Fruit fly (Drosophila melanogaster): ENCODE measurements around the gene CG44098.
A peak's percentile ranks its signal among the peaks of the same experiment; 100 is the strongest.

CG44098 gene

dm6 chr3R:4821098-4821605, 48.2 kb upstream of the CG44098 start, which contains the start of gene CG14657 (continued):
- TF ChIP-seq CG6683 (GFP tag; optimal IDR thresholded peaks at IDR 0.05) (peak; percentile 44), CG12769 (tag; optimal IDR thresholded peaks at IDR 0.05) (peak; percentile 4), CG13894 (tag; optimal IDR thresholded peaks at IDR 0.05) (no peak), CG3847 (GFP tag; IDR thresholded peaks at IDR 0.05) (peak; percentile 56), CG8924 (tag; optimal IDR thresholded peaks at IDR 0.05) (peak; percentile 51), Aef1 (GFP tag; IDR thresholded peaks at IDR 0.05) (no peak), tna (GFP tag; IDR thresholded peaks at IDR 0.05; ENCODE audit: partially characterized antibody) (peak; percentile 89), CG7271 (tag; optimal IDR thresholded peaks at IDR 0.05) (no peak), corto (GFP tag; optimal IDR thresholded peaks at IDR 0.05) (no peak), CG8765 (GFP tag; IDR thresholded peaks at IDR 0.05) (no peak), CG11085 (GFP tag; IDR thresholded peaks at IDR 0.05) (no peak), BtbVII (GFP tag; optimal IDR thresholded peaks at IDR 0.05) (no peak), shn (GFP tag; optimal IDR thresholded peaks at IDR 0.05) (no peak), pan (optimal IDR thresholded peaks at IDR 0.05) (no peak), pan (GFP tag; optimal IDR thresholded peaks at IDR 0.05 in 1 of 2, IDR thresholded peaks at IDR 0.05 in 1 of 2) (no peak), CG34376 (GFP tag; optimal IDR thresholded peaks at IDR 0.05) (peak; percentile 53), prd (optimal IDR thresholded peaks at IDR 0.05) (no peak), prd (GFP tag; IDR thresholded peaks at IDR 0.05) (no peak), disco-r (GFP tag; optimal IDR thresholded peaks at IDR 0.05) (no peak), chm (GFP tag; IDR thresholded peaks at IDR 0.05) (no peak), Hr3 (GFP tag; optimal IDR thresholded peaks at IDR 0.05) (no peak), CG5245 (GFP tag; optimal IDR thresholded peaks at IDR 0.05) (no peak), Sin3A (optimal IDR thresholded peaks at IDR 0.05) (peak; percentile 75), sug (tag; optimal IDR thresholded peaks at IDR 0.05) (peak; percentile 46), Hmx (GFP tag; optimal IDR thresholded peaks at IDR 0.05) (no peak), gsb (GFP tag; IDR thresholded peaks at IDR 0.05) (no peak), Bteb2 (GFP tag; optimal IDR thresholded peaks at IDR 0.05) (no peak), chif (GFP tag; optimal IDR thresholded peaks at IDR 0.05) (no peak), seq (GFP tag; IDR thresholded peaks at IDR 0.05) (no peak), pum (GFP tag; optimal IDR thresholded peaks at IDR 0.05) (no peak), CG17802 (tag; optimal IDR thresholded peaks at IDR 0.05) (no peak), cwo (GFP tag; optimal IDR thresholded peaks at IDR 0.05) (no peak), dpn (GFP tag; optimal IDR thresholded peaks at IDR 0.05) (no peak), Hr78 (GFP tag; optimal IDR thresholded peaks at IDR 0.05) (no peak), vnd (GFP tag; IDR thresholded peaks at IDR 0.05; ENCODE audit: partially characterized antibody) (peak; percentile 91), ci (GFP tag; IDR thresholded peaks at IDR 0.05) (no peak), btn (GFP tag; optimal IDR thresholded peaks at IDR 0.05) (no peak), wor (GFP tag; IDR thresholded peaks at IDR 0.05) (no peak), TFAM (GFP tag; optimal IDR thresholded peaks at IDR 0.05) (no peak), zen (tag; optimal IDR thresholded peaks at IDR 0.05) (no peak), twi (tag; optimal IDR thresholded peaks at IDR 0.05) (no peak), CG32772 (GFP tag; IDR thresholded peaks at IDR 0.05) (no peak), Lim3 (GFP tag; IDR thresholded peaks at IDR 0.05) (no peak), toy (GFP tag; IDR thresholded peaks at IDR 0.05) (no peak), CG2129 (GFP tag; IDR thresholded peaks at IDR 0.05; ENCODE audit: partially characterized antibody) (peak; percentile 84), Atf6 (GFP tag; IDR thresholded peaks at IDR 0.05) (no peak), HHEX (GFP tag; optimal IDR thresholded peaks at IDR 0.05) (no peak), ftz-f1 (GFP tag; optimal IDR thresholded peaks at IDR 0.05) (no peak), Hey (tag; optimal IDR thresholded peaks at IDR 0.05) (no peak), CG8944 (GFP tag; optimal IDR thresholded peaks at IDR 0.05) (no peak), otp (GFP tag; IDR thresholded peaks at IDR 0.05) (no peak), Elba2 (GFP tag; optimal IDR thresholded peaks at IDR 0.05) (no peak)
